Worm (Caenorhabditis elegans) whole organism, young adult: ENCODE data around the gene arrd-25.

ENCODE experiments used
- B0261.1 ChIP-seq: sonication (generic microtip); optimal IDR thresholded peaks from 2 replicates; lab custom pipeline; 2016; ENCODE audit warnings: mild to moderate bottlenecking, missing genetic modification characterization, moderate library complexity, missing compliant biosample characterization
- F10E7.11 ChIP-seq: sonication (generic microtip); optimal IDR thresholded peaks from 2 replicates; lab custom pipeline; 2017; ENCODE audit warnings: mild to moderate bottlenecking, missing genetic modification characterization, moderate library complexity, missing compliant biosample characterization
- F22D6.2 ChIP-seq: sonication (generic microtip); optimal IDR thresholded peaks from 2 replicates; lab custom pipeline; 2016; ENCODE audit warnings: mild to moderate bottlenecking, missing genetic modification characterization, missing compliant biosample characterization
- F33H1.4 ChIP-seq: fragments of 200-800 bp; sonication (Bioruptor generic); IDR thresholded peaks from 2 replicates; pipeline ENCODE4 v1.3.6; 2022; ENCODE audit warnings: missing genetic modification reagents, missing genetic modification characterization, missing compliant biosample characterization
- F37B4.10 ChIP-seq: fragments of 200-800 bp; sonication (Bioruptor generic); IDR thresholded peaks from 2 replicates; pipeline ENCODE4 v1.3.6; 2022; ENCODE audit warnings: missing genetic modification characterization, missing compliant biosample characterization
- T07F8.4 ChIP-seq: sonication (generic microtip); optimal IDR thresholded peaks from 2 replicates; lab custom pipeline; 2016; ENCODE audit warnings: mild to moderate bottlenecking, missing genetic modification characterization, moderate library complexity, missing compliant biosample characterization
- Y56A3A.18 ChIP-seq: fragments of 200-800 bp; sonication (Bioruptor generic); IDR thresholded peaks from 2 replicates; pipeline ENCODE4 v1.3.6; 2022; ENCODE audit warnings: missing genetic modification reagents, missing genetic modification characterization, missing compliant biosample characterization
- aptf-2 ChIP-seq: fragments of 200-800 bp; sonication (Bioruptor generic); conservative IDR thresholded peaks from 2 replicates; pipeline ENCODE4 v1.3.6; 2022; ENCODE audit warnings: missing genetic modification reagents, missing genetic modification characterization, missing compliant biosample characterization
- athp-1 ChIP-seq: sonication (generic microtip); optimal IDR thresholded peaks from 2 replicates; lab custom pipeline; 2017; ENCODE audit warnings: mild to moderate bottlenecking, missing genetic modification characterization, missing compliant biosample characterization
- attf-3 ChIP-seq: fragments of 200-800 bp; sonication (Bioruptor generic); conservative IDR thresholded peaks from 2 replicates; pipeline ENCODE4 v1.3.6; 2022; ENCODE audit warnings: missing genetic modification reagents, missing genetic modification characterization, missing compliant biosample characterization
- bed-2 ChIP-seq: fragments of 200-800 bp; sonication (Bioruptor generic); IDR thresholded peaks from 2 replicates; pipeline ENCODE4 v1.3.6; 2022; ENCODE audit warnings: missing genetic modification reagents, missing genetic modification characterization, missing compliant biosample characterization
- ceh-100 ChIP-seq: fragments of 200-800 bp; sonication (Bioruptor generic); IDR thresholded peaks from 2 replicates; pipeline ENCODE4 v1.3.6; 2022; ENCODE audit warnings: missing genetic modification reagents, missing genetic modification characterization, missing compliant biosample characterization
- ceh-79 ChIP-seq: sonication (generic microtip); optimal IDR thresholded peaks from 2 replicates; lab custom pipeline; 2017; ENCODE audit warnings: mild to moderate bottlenecking, missing genetic modification characterization, missing compliant biosample characterization
- ceh-91 ChIP-seq: fragments of 200-800 bp; sonication (Bioruptor generic); IDR thresholded peaks from 2 replicates; pipeline ENCODE4 v1.3.6; 2022; ENCODE audit warnings: missing genetic modification reagents, missing genetic modification characterization, missing compliant biosample characterization
- chd-7 ChIP-seq: sonication (generic microtip); optimal IDR thresholded peaks from 2 replicates; lab custom pipeline; 2016; ENCODE audit warnings: mild to moderate bottlenecking, missing genetic modification characterization, moderate library complexity, missing compliant biosample characterization
- dox-1 ChIP-seq: fragments of 200-800 bp; sonication (Bioruptor generic); IDR thresholded peaks from 2 replicates; pipeline ENCODE4 v1.3.6; 2022; ENCODE audit warnings: missing genetic modification reagents, missing genetic modification characterization, missing compliant biosample characterization
- dpff-1 ChIP-seq: sonication (generic microtip); optimal IDR thresholded peaks from 2 replicates; lab custom pipeline; 2017; ENCODE audit warnings: mild to moderate bottlenecking, missing genetic modification characterization, missing compliant biosample characterization
- dpl-1 ChIP-seq: fragments of 150-350 bp; optimal IDR thresholded peaks from 2 replicates; lab custom pipeline; 2014; ENCODE audit warnings: missing biosample characterization, missing genetic modification reagents, missing genetic modification characterization
- egl-18 ChIP-seq: fragments of 200-800 bp; sonication (Bioruptor generic); IDR thresholded peaks from 2 replicates; pipeline ENCODE4 v1.3.6; 2022; ENCODE audit warnings: missing genetic modification reagents, missing genetic modification characterization, missing compliant biosample characterization
- egrh-3 ChIP-seq: fragments of 200-800 bp; sonication (Bioruptor generic); IDR thresholded peaks from 2 replicates; pipeline ENCODE4 v1.3.6; 2022; ENCODE audit warnings: missing genetic modification reagents, missing genetic modification characterization, missing compliant biosample characterization
- fkh-3 ChIP-seq: sonication (generic microtip); optimal IDR thresholded peaks from 2 replicates; lab custom pipeline; 2016; ENCODE audit warnings: mild to moderate bottlenecking, missing genetic modification characterization, missing compliant biosample characterization
- gei-17 ChIP-seq: fragments of 200-800 bp; sonication (Bioruptor generic); optimal IDR thresholded peaks from 2 replicates; lab custom pipeline; 2018; ENCODE audit warnings: mild to moderate bottlenecking, missing genetic modification characterization, missing compliant biosample characterization
- hmg-20 ChIP-seq: fragments of 200-800 bp; sonication (Bioruptor generic); IDR thresholded peaks from 2 replicates; pipeline ENCODE4 v1.3.6; 2022; ENCODE audit warnings: missing genetic modification reagents, missing genetic modification characterization, missing compliant biosample characterization
- hrde-1 ChIP-seq: sonication (generic microtip); optimal IDR thresholded peaks from 2 replicates; lab custom pipeline; 2016; ENCODE audit warnings: missing genetic modification characterization, mild to moderate bottlenecking, missing compliant biosample characterization, moderate library complexity, missing genotype, missing genetic modification reagents, borderline replicate concordance
- hsf-1 ChIP-seq: fragments of 200-800 bp; sonication (Bioruptor generic); IDR thresholded peaks from 2 replicates; pipeline ENCODE4 v1.3.6; 2022; ENCODE audit warnings: missing genetic modification reagents, missing genetic modification characterization, missing compliant biosample characterization
- lag-1 ChIP-seq: fragments of 200-800 bp; sonication (Bioruptor generic); IDR thresholded peaks from 2 replicates; pipeline ENCODE4 v1.3.6; 2022; ENCODE audit warnings: missing genetic modification reagents, missing genetic modification characterization, missing compliant biosample characterization
- let-607 ChIP-seq, 2 experiments: fragments of 200-800 bp in 1 of 2; sonication (Bioruptor generic) in 1 of 2; sonication (generic microtip) in 1 of 2; optimal IDR thresholded peaks; 2 replicates each; lab custom pipeline; 2016 to 2018; ENCODE audit warnings: mild to moderate bottlenecking in 2 of 2, missing compliant biosample characterization in 2 of 2, missing genetic modification characterization in 2 of 2, moderate library complexity in 2 of 2, missing genotype in 1 of 2
- lir-1 ChIP-seq: fragments of 200-800 bp; sonication (Bioruptor generic); conservative IDR thresholded peaks from 2 replicates; pipeline ENCODE4 v1.3.6; 2022; ENCODE audit warnings: missing genetic modification reagents, missing genetic modification characterization, missing compliant biosample characterization
- lsl-1 ChIP-seq: fragments of 200-800 bp; sonication (Bioruptor generic); optimal IDR thresholded peaks from 2 replicates; lab custom pipeline; 2018; ENCODE audit warnings: mild to moderate bottlenecking, missing genetic modification characterization, moderate library complexity, missing compliant biosample characterization
- madf-6 ChIP-seq: fragments of 200-800 bp; sonication (Bioruptor generic); IDR thresholded peaks from 2 replicates; pipeline ENCODE4 v1.3.6; 2022; ENCODE audit warnings: missing genetic modification reagents, missing genetic modification characterization, missing compliant biosample characterization
- madf-8 ChIP-seq: fragments of 200-800 bp; sonication (Bioruptor generic); conservative IDR thresholded peaks from 2 replicates; pipeline ENCODE4 v1.3.6; 2022; ENCODE audit warnings: missing genetic modification reagents, missing genetic modification characterization, missing compliant biosample characterization
- nhr-80 ChIP-seq: sonication (generic microtip); optimal IDR thresholded peaks from 2 replicates; lab custom pipeline; 2016; ENCODE audit warnings: missing genetic modification characterization, missing compliant biosample characterization
- rec-8 ChIP-seq, 2 experiments: sonication (generic microtip); optimal IDR thresholded peaks; 2 replicates each; lab custom pipeline; 2016; ENCODE audit warnings: mild to moderate bottlenecking in 2 of 2, missing genetic modification characterization in 2 of 2, missing genetic modification reagents in 2 of 2, missing genotype in 2 of 2, missing biosample characterization in 1 of 2, missing compliant biosample characterization in 1 of 2, moderate library complexity in 1 of 2
- repo-1 ChIP-seq: sonication (generic microtip); optimal IDR thresholded peaks from 2 replicates; lab custom pipeline; 2017; ENCODE audit warnings: mild to moderate bottlenecking, missing genetic modification characterization, missing compliant biosample characterization
- rpc-1 ChIP-seq, 2 experiments: fragments of 150-350 bp in 1 of 2; sonication (generic microtip) in 1 of 2; optimal IDR thresholded peaks; 2 replicates each; lab custom pipeline; 2014 to 2018; ENCODE audit warnings: missing biosample characterization in 1 of 2, missing genetic modification characterization in 1 of 2, missing genetic modification reagents in 1 of 2, missing genotype in 1 of 2
- sea-2 ChIP-seq: fragments of 200-800 bp; sonication (Bioruptor generic); IDR thresholded peaks from 2 replicates; pipeline ENCODE4 v1.3.6; 2022; ENCODE audit warnings: missing genetic modification characterization, missing compliant biosample characterization
- snpc-1.1 ChIP-seq: sonication (generic microtip); optimal IDR thresholded peaks from 2 replicates; lab custom pipeline; 2017; ENCODE audit warnings: missing genetic modification characterization, mild to moderate bottlenecking, missing compliant biosample characterization, antibody characterized with exemption, moderate library complexity, missing genotype, missing genetic modification reagents; ENCODE audit not compliant: insufficient read depth
- snpc-3.4 ChIP-seq: sonication (generic microtip); optimal IDR thresholded peaks from 2 replicates; lab custom pipeline; 2017; ENCODE audit warnings: missing genetic modification characterization, mild to moderate bottlenecking, missing compliant biosample characterization, antibody characterized with exemption, moderate library complexity, missing genotype, missing genetic modification reagents
- snpc-4 ChIP-seq, 5 experiments: fragments of 150-350 bp in 1 of 5; sonication (generic microtip) in 4 of 5; optimal IDR thresholded peaks; 2 replicates each; lab custom pipeline; 2014 to 2018; ENCODE audit warnings: missing genetic modification characterization in 5 of 5, missing biosample characterization in 3 of 5, antibody characterized with exemption in 2 of 5, mild to moderate bottlenecking in 2 of 5, missing compliant biosample characterization in 2 of 5, missing genotype in 2 of 5, moderate library complexity in 2 of 5, missing genetic modification reagents in 1 of 5
- tlf-1 ChIP-seq: fragments of 200-800 bp; sonication (Bioruptor generic); optimal IDR thresholded peaks from 2 replicates; lab custom pipeline; 2018; ENCODE audit warnings: mild to moderate bottlenecking, missing genetic modification characterization, missing compliant biosample characterization
- unc-130 ChIP-seq: sonication (generic microtip); optimal IDR thresholded peaks from 2 replicates; lab custom pipeline; 2016; ENCODE audit warnings: missing genetic modification reagents, missing genetic modification characterization, missing compliant biosample characterization
- ztf-28 ChIP-seq: fragments of 200-800 bp; sonication (Bioruptor generic); IDR thresholded peaks from 2 replicates; pipeline ENCODE4 v1.3.6; 2022; ENCODE audit warnings: missing genetic modification reagents, missing genetic modification characterization, missing compliant biosample characterization

The arrd-25 gene

DNA sequence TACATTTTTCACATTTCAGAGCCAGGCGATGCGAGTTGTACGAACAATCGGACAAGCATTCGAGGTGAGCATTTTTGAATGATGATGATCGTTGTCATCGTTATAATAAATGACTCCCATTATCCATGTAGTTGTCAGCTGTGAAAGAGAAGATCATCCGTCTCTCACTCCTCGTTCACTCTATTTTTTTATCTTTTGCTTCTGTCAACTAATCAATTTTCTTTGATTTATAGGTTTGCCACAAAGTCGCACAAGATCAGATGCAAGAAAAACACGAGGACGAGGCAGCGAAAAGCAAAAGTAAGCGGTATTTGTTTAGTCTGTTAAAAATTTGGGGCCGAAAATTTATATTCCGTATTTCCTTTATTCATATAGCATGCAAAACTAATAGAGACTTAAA is 22.9 kb downstream of the arrd-25 start:
- no peak for TF ChIP-seq bed-2 (GFP tag; lab: Robert Waterston, UW)
- TF ChIP-seq, all 124 proteins: peak for 0

DNA sequence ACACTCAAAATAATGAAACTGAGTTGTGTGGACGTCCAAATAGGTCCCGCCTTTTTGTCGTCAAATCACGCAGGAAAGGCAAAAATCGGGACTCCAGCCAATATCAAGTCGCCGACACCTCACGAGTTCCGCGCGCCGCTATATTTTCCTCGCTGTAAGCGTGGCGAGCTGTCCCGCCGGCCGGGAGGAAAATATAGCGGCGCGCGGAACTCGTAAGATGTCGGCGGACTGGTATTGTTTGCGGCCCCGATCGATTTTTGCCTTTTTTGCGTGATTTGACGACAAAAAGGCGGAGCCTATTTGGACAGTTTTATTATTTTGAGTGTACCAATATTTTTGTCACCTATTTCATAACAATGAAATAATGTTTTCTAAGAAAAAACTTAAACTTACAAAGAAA is 29.2 kb downstream of the arrd-25 start:
- no peak for TF ChIP-seq ceh-79 (tag; lab: Kevin White, UChicago)
- TF ChIP-seq snpc-4 (GFP tag; optimal IDR thresholded peaks at IDR 0.05; lab: Kevin White, UChicago) = no peak
- peak in 2 of 4 experiments; percentile 58 to 64 for TF ChIP-seq snpc-4 (tag; optimal IDR thresholded peaks at IDR 0.05; lab: Kevin White, UChicago)

DNA sequence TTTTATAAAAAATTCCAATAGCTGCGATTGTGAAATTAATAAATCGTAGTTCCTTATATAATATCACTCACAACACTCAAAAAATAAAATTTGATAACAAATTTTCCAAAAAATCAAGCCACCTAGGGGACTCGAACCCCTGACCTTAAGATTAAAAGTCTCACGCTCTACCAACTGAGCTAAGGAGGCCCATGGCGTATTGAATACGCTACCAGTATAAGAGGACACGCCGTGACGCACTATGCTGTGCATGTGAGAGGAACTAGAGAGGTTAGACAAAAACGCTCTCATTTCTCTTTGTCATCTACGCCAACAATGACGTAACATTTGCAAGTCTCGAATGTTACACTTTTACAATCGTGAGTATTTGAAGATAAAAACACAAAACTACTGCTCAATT is 30.2 kb downstream of the arrd-25 start:
- TF ChIP-seq ztf-28 (GFP tag; lab: Robert Waterston, UW) = peak; percentile 84
- TF ChIP-seq athp-1 (tag; lab: Kevin White, UChicago) = peak; percentile 92
- TF ChIP-seq sea-2 (GFP tag; lab: Robert Waterston, UW) = 0 out of 2 replicates have a peak, but pooled peaks have one; percentile 57
- peak; percentile 41 for TF ChIP-seq lsl-1 (GFP tag; lab: Kevin White, UChicago)
- TF ChIP-seq F22D6.2 (tag; lab: Kevin White, UChicago) = peak; percentile 61
- TF ChIP-seq aptf-2 (GFP tag; lab: Robert Waterston, UW) = 0 out of 2 replicates have a peak, but pooled peaks have one; percentile 41
- peak; percentile 81; the same call in 1 of the 2 replicates for TF ChIP-seq Y56A3A.18 (GFP tag; lab: Robert Waterston, UW)
- peak; percentile 75 for TF ChIP-seq gei-17
- peak; percentile 89 for TF ChIP-seq snpc-3.4 (tag; lab: Kevin White, UChicago)
- peak; percentile 90 for TF ChIP-seq T07F8.4 (tag; lab: Kevin White, UChicago)
- peak; percentile 83; the same call in 1 of the 2 replicates for TF ChIP-seq F37B4.10 (GFP tag; lab: Robert Waterston, UW)
- peak; percentile 80 for TF ChIP-seq hmg-20 (GFP tag; lab: Robert Waterston, UW)
- TF ChIP-seq tlf-1 (GFP tag; lab: Kevin White, UChicago) = no peak
- TF ChIP-seq madf-8 (GFP tag; lab: Robert Waterston, UW) = no peak
- no peak for TF ChIP-seq dpff-1 (tag; lab: Kevin White, UChicago)
- peak; percentile 99 for TF ChIP-seq B0261.1 (tag; lab: Kevin White, UChicago)
- TF ChIP-seq rec-8 (tag; optimal IDR thresholded peaks at IDR 0.05; lab: Kevin White, UChicago) = peak; percentile 72 to 89
- peak; percentile 51 for TF ChIP-seq unc-130
- peak; percentile 75 for TF ChIP-seq F10E7.11 (tag; lab: Kevin White, UChicago)
- TF ChIP-seq hsf-1 (GFP tag; lab: Robert Waterston, UW) = peak; percentile 46; the same call in 1 of the 2 replicates
- TF ChIP-seq lag-1 (GFP tag; lab: Robert Waterston, UW) = peak; percentile 42; the same call in 1 of the 2 replicates
- peak; percentile 92 for TF ChIP-seq dox-1 (GFP tag; lab: Robert Waterston, UW)
- TF ChIP-seq attf-3 (GFP tag; lab: Robert Waterston, UW) = peak; percentile 56; the same call in 1 of the 2 replicates
- peak; percentile 97 for TF ChIP-seq rpc-1 (optimal IDR thresholded peaks at IDR 0.05; lab: Kevin White, UChicago)
- TF ChIP-seq rpc-1 (tag; optimal IDR thresholded peaks at IDR 0.05; lab: Kevin White, UChicago) = peak; percentile 99
- TF ChIP-seq nhr-80 (tag; lab: Kevin White, UChicago) = peak; percentile 71
- no peak; the same call in 1 of the 2 replicates for TF ChIP-seq madf-6 (GFP tag; lab: Robert Waterston, UW)
- peak; percentile 77 for TF ChIP-seq fkh-3 (tag; lab: Kevin White, UChicago)
- peak; percentile 39 for TF ChIP-seq dpl-1
- TF ChIP-seq snpc-4 (GFP tag; optimal IDR thresholded peaks at IDR 0.05; lab: Kevin White, UChicago) = peak; percentile 84
- peak; percentile 66 to 88 (median 84) for TF ChIP-seq snpc-4 (tag; optimal IDR thresholded peaks at IDR 0.05; lab: Kevin White, UChicago)
- TF ChIP-seq egl-18 = peak; percentile 84
- TF ChIP-seq F33H1.4 (GFP tag; lab: Robert Waterston, UW) = no peak
- peak; percentile 70 to 83 for TF ChIP-seq let-607 (tag; optimal IDR thresholded peaks at IDR 0.05; lab: Kevin White, UChicago)
- TF ChIP-seq snpc-1.1 = peak; percentile 65
- TF ChIP-seq egrh-3 = peak; percentile 50
- TF ChIP-seq repo-1 (tag; lab: Kevin White, UChicago) = peak; percentile 61
- peak; percentile 72 for TF ChIP-seq lir-1 (GFP tag; lab: Robert Waterston, UW)
- peak; percentile 88 for TF ChIP-seq chd-7 (tag; lab: Kevin White, UChicago)
- TF ChIP-seq hrde-1 (tag; lab: Kevin White, UChicago) = peak; percentile 60
- TF ChIP-seq ceh-91 (GFP tag; lab: Robert Waterston, UW) = no peak
- peak; percentile 82 for TF ChIP-seq ceh-100 (GFP tag; lab: Robert Waterston, UW)
